Fruit fly (Drosophila melanogaster): ENCODE data around the gene grn.

Gene grn

DNA sequence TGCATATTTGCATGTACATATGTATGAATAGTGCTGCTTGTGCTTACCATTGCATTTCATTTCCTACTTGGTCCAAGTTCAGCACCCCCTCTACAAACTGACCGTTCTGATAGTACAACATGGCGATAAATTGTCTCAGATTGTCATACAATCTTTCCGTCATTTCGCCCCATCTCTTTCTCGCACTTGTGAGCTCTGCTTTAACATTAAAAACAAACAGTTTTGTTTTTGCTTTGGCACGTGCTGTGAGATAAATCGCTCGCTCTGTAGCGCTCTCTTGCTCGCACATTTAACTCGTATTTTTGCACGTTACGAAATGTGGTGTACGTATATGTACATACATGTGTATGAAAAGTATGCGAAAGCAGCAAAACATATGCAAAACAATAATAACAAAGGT lies 72.5 kb downstream of the grn start:
- TF ChIP-seq mirr (GFP tag; optimal IDR thresholded peaks at IDR 0.05) (peak; percentile 4), CG32772 (GFP tag; IDR thresholded peaks at IDR 0.05) (no peak), grn (GFP tag; optimal IDR thresholded peaks at IDR 0.05) (peak; percentile 25), unpg (GFP tag; optimal IDR thresholded peaks at IDR 0.05) (no peak), tap (tag; optimal IDR thresholded peaks at IDR 0.05) (no peak), prd (optimal IDR thresholded peaks at IDR 0.05) (no peak), prd (GFP tag; IDR thresholded peaks at IDR 0.05) (no peak), ci (GFP tag; IDR thresholded peaks at IDR 0.05) (no peak), pan (optimal IDR thresholded peaks at IDR 0.05) (no peak), pan (GFP tag; optimal IDR thresholded peaks at IDR 0.05 in 1 of 2, IDR thresholded peaks at IDR 0.05 in 1 of 2) (no peak), lola (GFP tag; optimal IDR thresholded peaks at IDR 0.05) (no peak), lbe (GFP tag; optimal IDR thresholded peaks at IDR 0.05) (no peak), Scr (GFP tag; IDR thresholded peaks at IDR 0.05; ENCODE audit: partially characterized antibody) (no peak), CG14860 (GFP tag; IDR thresholded peaks at IDR 0.05; ENCODE audit: partially characterized antibody) (no peak), cwo (GFP tag; optimal IDR thresholded peaks at IDR 0.05) (peak; percentile 88), Ptx1 (GFP tag; IDR thresholded peaks at IDR 0.05) (no peak), ranshi (GFP tag; IDR thresholded peaks at IDR 0.05) (no peak), Doc3 (GFP tag; IDR thresholded peaks at IDR 0.05; ENCODE audit: partially characterized antibody) (no peak), z (GFP tag; IDR thresholded peaks at IDR 0.05) (no peak), Hey (tag; optimal IDR thresholded peaks at IDR 0.05) (peak; percentile 66), Med (GFP tag) (peak; percentile 63), CG13287 (GFP tag; IDR thresholded peaks at IDR 0.05; ENCODE audit: partially characterized antibody) (no peak), Bgb (GFP tag; IDR thresholded peaks at IDR 0.05; ENCODE audit: partially characterized antibody) (0 out of 2 replicates have a peak, but pooled peaks have one; percentile 12), sug (tag; optimal IDR thresholded peaks at IDR 0.05) (peak; percentile 7), CG7987 (GFP tag; optimal IDR thresholded peaks at IDR 0.05) (peak; percentile 17), CG15479 (GFP tag; optimal IDR thresholded peaks at IDR 0.05) (peak; percentile 96), CG10366 (GFP tag; IDR thresholded peaks at IDR 0.05) (no peak), mam (GFP tag; optimal IDR thresholded peaks at IDR 0.05) (no peak), CG10462 (GFP tag; optimal IDR thresholded peaks at IDR 0.05) (no peak), chm (GFP tag; IDR thresholded peaks at IDR 0.05) (no peak), jing (GFP tag; optimal IDR thresholded peaks at IDR 0.05) (no peak), fd3F (GFP tag; optimal IDR thresholded peaks at IDR 0.05) (no peak), CG10209 (GFP tag; optimal IDR thresholded peaks at IDR 0.05) (no peak), CG6791 (GFP tag; IDR thresholded peaks at IDR 0.05; ENCODE audit: partially characterized antibody) (no peak), eve (GFP tag; optimal IDR thresholded peaks at IDR 0.05) (peak in 1 of 2 experiments; percentile 33), CG9817 (tag; optimal IDR thresholded peaks at IDR 0.05) (no peak), chinmo (GFP tag; IDR thresholded peaks at IDR 0.05; ENCODE audit: partially characterized antibody) (0 out of 4 replicates have a peak, but pooled peaks have one; percentile 45), abd-A (tag; optimal IDR thresholded peaks at IDR 0.05) (no peak), Hsf (GFP tag; optimal IDR thresholded peaks at IDR 0.05) (no peak), zen (tag; optimal IDR thresholded peaks at IDR 0.05) (no peak), CG31388 (GFP tag; optimal IDR thresholded peaks at IDR 0.05) (no peak), CG2678 (tag; optimal IDR thresholded peaks at IDR 0.05) (no peak), Eip74EF (GFP tag; optimal IDR thresholded peaks at IDR 0.05) (peak in 1 of 2 experiments; percentile 7), fd96Cb (tag; optimal IDR thresholded peaks at IDR 0.05) (no peak), nom (GFP tag; optimal IDR thresholded peaks at IDR 0.05) (peak; percentile 36)

Data from whole organism, embryonic.